Worm (Caenorhabditis elegans): ENCODE results near the gene M163.8.

DNA sequence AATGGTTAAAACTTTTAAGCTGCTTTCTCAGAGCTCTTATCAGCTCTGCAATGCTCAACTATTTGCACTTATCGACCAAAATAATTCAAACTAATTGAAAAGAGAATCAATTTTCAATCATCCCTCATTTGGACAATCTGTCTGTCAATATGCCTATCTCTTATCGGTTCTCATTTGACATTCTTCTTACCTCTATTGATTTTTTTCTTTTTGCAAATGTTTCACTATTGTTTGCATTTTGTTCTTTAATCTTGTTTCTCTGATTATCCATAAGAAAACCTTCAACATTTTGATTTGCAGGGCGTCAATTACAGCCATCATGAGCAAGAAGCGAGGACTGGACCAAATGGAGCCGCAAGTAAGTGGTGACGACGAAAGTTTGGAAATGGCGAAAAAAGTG lies 31.6 kb downstream of the M163.8 start, which contains the start of gene D1025.10:
- TF ChIP-seq sea-1 (GFP tag; conservative IDR thresholded peaks at IDR 0.05) (no peak), ama-1 (optimal IDR thresholded peaks at IDR 0.05) (no peak), hmbx-1 (tag; optimal IDR thresholded peaks at IDR 0.05) (no peak), ets-7 (tag; optimal IDR thresholded peaks at IDR 0.05) (no peak), tbx-37 (GFP tag; conservative IDR thresholded peaks at IDR 0.05) (no peak), scrt-1 (GFP tag; IDR thresholded peaks at IDR 0.05) (no peak), tbx-11 (GFP tag; IDR thresholded peaks at IDR 0.05) (no peak), pes-1 (GFP tag; IDR thresholded peaks at IDR 0.05) (no peak), flt-1 (GFP tag; IDR thresholded peaks at IDR 0.05) (no peak), ceh-13 (GFP tag; optimal IDR thresholded peaks at IDR 0.05) (no peak)
